Worm (Caenorhabditis elegans) whole organism, L2 larva: ENCODE data around the gene W03F8.4.

Source experiments
- aly-2 ChIP-seq: fragments of 150-350 bp; optimal IDR thresholded peaks from 2 replicates; lab custom pipeline; 2014; ENCODE audit warnings: missing biosample characterization, missing genetic modification characterization
- ama-1 ChIP-seq: fragments of 150-350 bp; optimal IDR thresholded peaks from 2 replicates; lab custom pipeline; 2018; ENCODE audit warnings: inconsistent platforms
- lin-39 ChIP-seq: fragments of 150-350 bp; optimal IDR thresholded peaks from 2 replicates; lab custom pipeline; 2014; ENCODE audit warnings: missing biosample characterization, missing genetic modification reagents, missing genetic modification characterization
- lsy-2 ChIP-seq, 2 experiments: fragments of 150-350 bp in 1 of 2; sonication (generic microtip) in 1 of 2; optimal IDR thresholded peaks; 2 replicates each; lab custom pipeline; 2014 to 2017; ENCODE audit warnings: missing biosample characterization in 2 of 2, missing genetic modification characterization in 2 of 2
- mab-5 ChIP-seq: fragments of 150-350 bp; optimal IDR thresholded peaks from 2 replicates; lab custom pipeline; 2014; ENCODE audit warnings: missing biosample characterization, missing genetic modification characterization
- nhr-11 ChIP-seq: fragments of 150-350 bp; optimal IDR thresholded peaks from 2 replicates; lab custom pipeline; 2014; ENCODE audit warnings: missing biosample characterization, missing genetic modification characterization
- nhr-237 ChIP-seq: fragments of 150-350 bp; optimal IDR thresholded peaks from 2 replicates; lab custom pipeline; 2014; ENCODE audit warnings: missing biosample characterization, missing genetic modification characterization
- unc-62 ChIP-seq: fragments of 150-350 bp; optimal IDR thresholded peaks from 2 replicates; lab custom pipeline; 2014; ENCODE audit warnings: missing biosample characterization, missing genetic modification reagents, missing genetic modification characterization
- ztf-11 ChIP-seq: sonication (generic microtip); optimal IDR thresholded peaks from 2 replicates; lab custom pipeline; 2017; ENCODE audit warnings: missing biosample characterization, missing genetic modification characterization

ce11 chrIV:5206716-5207115, 22.8 kb downstream of the W03F8.4 start:
- TF ChIP-seq lin-39 (tag; lab: Kevin White, UChicago): no peak
- TF ChIP-seq lsy-2 (tag; optimal IDR thresholded peaks at IDR 0.05; lab: Kevin White, UChicago): no peak
- no peak for TF ChIP-seq ztf-11 (tag; lab: Kevin White, UChicago)
- TF ChIP-seq aly-2 (tag; lab: Kevin White, UChicago): no peak
- no peak for TF ChIP-seq unc-62 (GFP tag; lab: Kevin White, UChicago)
- no peak for TF ChIP-seq nhr-11
- no peak for TF ChIP-seq mab-5 (tag; lab: Kevin White, UChicago)
- no peak for TF ChIP-seq ama-1 (lab: Kevin White, UChicago)
- no peak for TF ChIP-seq nhr-237 (tag; lab: Kevin White, UChicago)
